Worm (Caenorhabditis elegans): ENCODE measurements around the gene ilcr-1.

DNA sequence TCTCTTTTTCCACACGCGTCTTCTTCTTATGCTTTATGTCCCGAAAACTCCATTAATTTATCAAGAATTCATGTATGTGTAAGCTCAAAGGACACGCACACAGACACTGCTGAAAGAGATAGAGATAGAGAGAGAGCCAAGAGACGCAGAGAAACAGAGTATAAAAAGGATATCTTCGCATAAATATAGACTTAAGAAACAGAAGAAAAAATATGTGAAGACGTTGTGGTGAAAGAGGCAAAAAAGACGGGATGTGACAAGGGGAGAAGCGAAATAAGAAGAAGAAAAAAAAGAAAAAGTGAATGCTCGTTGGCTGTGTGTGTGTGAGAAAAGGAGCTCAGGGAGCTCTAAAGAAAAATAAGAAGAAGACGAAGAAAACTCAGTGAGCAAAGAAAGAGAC is 15.5 kb upstream of the ilcr-1 start:
- TF ChIP-seq nfya-1 (tag; optimal IDR thresholded peaks at IDR 0.05; ENCODE audit: borderline replicate concordance, insufficient read depth) (no peak), snpc-4 (GFP tag; optimal IDR thresholded peaks at IDR 0.05) (peak; percentile 12), snpc-4 (tag; optimal IDR thresholded peaks at IDR 0.05) (no peak), egl-18 (GFP tag; IDR thresholded peaks at IDR 0.05) (no peak), sptf-2 (GFP tag; optimal IDR thresholded peaks at IDR 0.05) (no peak), ztf-28 (GFP tag; IDR thresholded peaks at IDR 0.05) (no peak), fkh-3 (tag; optimal IDR thresholded peaks at IDR 0.05) (no peak), D2030.7 (GFP tag; IDR thresholded peaks at IDR 0.05) (no peak), F33H1.4 (GFP tag; IDR thresholded peaks at IDR 0.05) (no peak)
